Worm (Caenorhabditis elegans): ENCODE results near the gene C17B7.14.

- TF ChIP-seq nhr-237 (tag; optimal IDR thresholded peaks at IDR 0.05) (no peak), pax-3 (tag; optimal IDR thresholded peaks at IDR 0.05) (no peak), nhr-19 (GFP tag; conservative IDR thresholded peaks at IDR 0.05) (no peak), fkh-10 (GFP tag; optimal IDR thresholded peaks at IDR 0.05) (no peak), egl-27 (tag; optimal IDR thresholded peaks at IDR 0.05) (no peak), elt-3 (tag; optimal IDR thresholded peaks at IDR 0.05) (peak in 1 of 6 experiments; percentile 38), ceh-8 (GFP tag; optimal IDR thresholded peaks at IDR 0.05) (no peak), nhr-12 (tag; optimal IDR thresholded peaks at IDR 0.05) (no peak), nhr-47 (tag; optimal IDR thresholded peaks at IDR 0.05) (no peak), mdl-1 (tag; optimal IDR thresholded peaks at IDR 0.05) (no peak)
Observed at ce11 chrV:3362475-3362874, 42.1 kb upstream of the C17B7.14 start, which contains the start of gene C04E12.4.

Data from whole organism, L1 larva.